Worm (Caenorhabditis elegans) whole organism, L3 larva: ENCODE measurements around the gene clec-119.

ENCODE experiments used
- R02D3.7 ChIP-seq: fragments of 150-350 bp; optimal IDR thresholded peaks from 2 replicates; lab custom pipeline; 2014; ENCODE audit warnings: missing biosample characterization, missing genetic modification characterization
- aly-2 ChIP-seq: fragments of 150-350 bp; optimal IDR thresholded peaks from 2 replicates; lab custom pipeline; 2014; ENCODE audit warnings: missing biosample characterization, missing genetic modification characterization
- ama-1 ChIP-seq: fragments of 150-350 bp; optimal IDR thresholded peaks from 2 replicates; lab custom pipeline; 2018
- ceh-16 ChIP-seq: sonication (generic microtip); optimal IDR thresholded peaks from 2 replicates; lab custom pipeline; 2017; ENCODE audit warnings: missing biosample characterization, missing genetic modification characterization
- ceh-9 ChIP-seq: sonication (generic microtip); optimal IDR thresholded peaks from 2 replicates; lab custom pipeline; 2018; ENCODE audit warnings: missing biosample characterization, missing genetic modification characterization
- daf-12 ChIP-seq: fragments of 150-350 bp; optimal IDR thresholded peaks from 2 replicates; lab custom pipeline; 2014; ENCODE audit warnings: missing biosample characterization, missing genetic modification reagents, missing genetic modification characterization
- egl-27 ChIP-seq: sonication (generic microtip); optimal IDR thresholded peaks from 4 replicates; lab custom pipeline; 2017; ENCODE audit warnings: missing biosample characterization, missing genetic modification reagents, missing genetic modification characterization
- egl-5 ChIP-seq: fragments of 150-350 bp; optimal IDR thresholded peaks from 2 replicates; lab custom pipeline; 2017; ENCODE audit warnings: missing biosample characterization, missing genetic modification reagents, missing genetic modification characterization, inconsistent platforms
- elt-1 ChIP-seq: fragments of 150-350 bp; optimal IDR thresholded peaks from 2 replicates; lab custom pipeline; 2014; ENCODE audit warnings: missing biosample characterization, missing genetic modification characterization
- elt-2 ChIP-seq: sonication (generic microtip); optimal IDR thresholded peaks from 2 replicates; lab custom pipeline; 2016; ENCODE audit warnings: missing genetic modification reagents, mild to moderate bottlenecking, missing genetic modification characterization, missing compliant biosample characterization
- eor-1 ChIP-seq, 2 experiments: fragments of 150-350 bp; optimal IDR thresholded peaks; 2 replicates each; lab custom pipeline; 2014 to 2018; ENCODE audit warnings: missing biosample characterization in 2 of 2, missing genetic modification characterization in 2 of 2
- fkh-2 ChIP-seq: fragments of 150-350 bp; optimal IDR thresholded peaks from 2 replicates; lab custom pipeline; 2014; ENCODE audit warnings: missing biosample characterization, missing genetic modification reagents, missing genetic modification characterization
- fos-1 ChIP-seq: fragments of 150-350 bp; optimal IDR thresholded peaks from 2 replicates; lab custom pipeline; 2014; ENCODE audit warnings: missing biosample characterization, missing genetic modification characterization
- hmg-11 ChIP-seq: sonication (generic microtip); optimal IDR thresholded peaks from 2 replicates; lab custom pipeline; 2016; ENCODE audit warnings: missing genetic modification characterization, missing compliant biosample characterization
- lin-39 ChIP-seq: fragments of 150-350 bp; optimal IDR thresholded peaks from 2 replicates; lab custom pipeline; 2018; ENCODE audit warnings: missing biosample characterization, missing genetic modification reagents, missing genetic modification characterization
- lsy-12 ChIP-seq: sonication (generic microtip); optimal IDR thresholded peaks from 2 replicates; lab custom pipeline; 2016; ENCODE audit warnings: mild to moderate bottlenecking, missing genetic modification characterization, missing compliant biosample characterization
- mdl-1 ChIP-seq: fragments of 150-350 bp; optimal IDR thresholded peaks from 2 replicates; lab custom pipeline; 2014; ENCODE audit warnings: missing biosample characterization, missing genetic modification characterization
- mml-1 ChIP-seq: fragments of 150-350 bp; sonication (generic microtip); optimal IDR thresholded peaks from 3 replicates; lab custom pipeline; 2014; ENCODE audit warnings: missing biosample characterization, missing genetic modification characterization
- nhr-11 ChIP-seq: fragments of 150-350 bp; optimal IDR thresholded peaks from 2 replicates; lab custom pipeline; 2014; ENCODE audit warnings: missing biosample characterization, missing genetic modification characterization
- nhr-12 ChIP-seq: fragments of 150-350 bp; optimal IDR thresholded peaks from 2 replicates; lab custom pipeline; 2014; ENCODE audit warnings: missing biosample characterization, missing genetic modification characterization
- nhr-23 ChIP-seq: fragments of 150-350 bp; optimal IDR thresholded peaks from 2 replicates; lab custom pipeline; 2014; ENCODE audit warnings: missing biosample characterization, missing genetic modification reagents, missing genetic modification characterization
- nhr-28 ChIP-seq: fragments of 150-350 bp; optimal IDR thresholded peaks from 2 replicates; lab custom pipeline; 2014; ENCODE audit warnings: missing biosample characterization, missing genetic modification characterization
- nhr-76 ChIP-seq: fragments of 150-350 bp; sonication (generic microtip); optimal IDR thresholded peaks from 5 replicates; lab custom pipeline; 2014; ENCODE audit warnings: missing biosample characterization, missing genetic modification characterization
- nhr-77 ChIP-seq: fragments of 150-350 bp; optimal IDR thresholded peaks from 2 replicates; lab custom pipeline; 2014; ENCODE audit warnings: missing biosample characterization, missing genetic modification characterization
- pha-4 ChIP-seq: fragments of 150-350 bp; optimal IDR thresholded peaks from 2 replicates; lab custom pipeline; 2014; ENCODE audit warnings: missing biosample characterization, missing genetic modification reagents, missing genetic modification characterization
- pqm-1 ChIP-seq: fragments of 150-350 bp; optimal IDR thresholded peaks from 2 replicates; lab custom pipeline; 2017; ENCODE audit warnings: missing biosample characterization, missing genetic modification characterization, inconsistent platforms
- sea-2 ChIP-seq: fragments of 150-350 bp; sonication (generic microtip); optimal IDR thresholded peaks from 4 replicates; lab custom pipeline; 2014; ENCODE audit warnings: missing biosample characterization, missing genetic modification reagents, missing genetic modification characterization
- skn-1 ChIP-seq: fragments of 150-350 bp; optimal IDR thresholded peaks from 2 replicates; lab custom pipeline; 2014; ENCODE audit warnings: missing biosample characterization, missing genetic modification characterization
- tbx-2 ChIP-seq: sonication (generic microtip); optimal IDR thresholded peaks from 2 replicates; lab custom pipeline; 2016; ENCODE audit warnings: mild to moderate bottlenecking, missing genetic modification characterization, missing compliant biosample characterization
- unc-39 ChIP-seq: sonication (generic microtip); optimal IDR thresholded peaks from 4 replicates; lab custom pipeline; 2017; ENCODE audit warnings: missing biosample characterization, missing genetic modification characterization
- unc-62 ChIP-seq: fragments of 150-350 bp; sonication (generic microtip); optimal IDR thresholded peaks from 4 replicates; lab custom pipeline; 2014; ENCODE audit warnings: missing biosample characterization, missing genetic modification reagents, missing genetic modification characterization
- zag-1 ChIP-seq: fragments of 150-350 bp; optimal IDR thresholded peaks from 2 replicates; lab custom pipeline; 2014; ENCODE audit warnings: missing biosample characterization, missing genetic modification characterization

The clec-119 gene

DNA sequence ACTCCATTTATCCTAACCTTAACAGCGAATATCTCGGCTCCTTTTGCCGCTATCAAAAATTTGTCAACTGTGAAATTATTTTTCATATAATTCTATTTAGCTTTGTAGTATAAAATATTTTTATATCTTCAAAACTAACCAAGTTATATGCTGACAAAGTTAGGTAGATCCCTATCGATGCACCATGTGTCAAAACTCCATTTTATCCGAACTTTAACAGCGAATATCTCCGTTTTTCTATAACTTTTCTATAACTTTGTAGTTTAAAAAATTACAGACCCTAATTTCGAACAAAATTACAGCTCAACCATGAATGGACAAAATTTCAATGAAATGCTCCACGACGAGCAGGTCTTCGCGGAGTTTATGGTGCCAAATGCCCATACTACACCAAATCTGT is 40.0 kb downstream of the clec-119 start, which contains the start of gene Y57G7A.2:
TSS of gene Y57G7A.2 (plus strand) at position 301 of the 400 bp plus-strand sequence.
- TF ChIP-seq mdl-1 (tag; lab: Kevin White, UChicago) (no peak), elt-2 (tag; lab: Kevin White, UChicago) (no peak), lsy-12 (tag; lab: Kevin White, UChicago) (no peak), ceh-9 (no peak), pqm-1 (no peak), nhr-28 (tag; lab: Kevin White, UChicago) (no peak), zag-1 (tag; lab: Kevin White, UChicago) (no peak), nhr-11 (tag; lab: Kevin White, UChicago) (no peak), skn-1 (no peak), R02D3.7 (tag; lab: Kevin White, UChicago) (no peak), eor-1 (tag; optimal IDR thresholded peaks at IDR 0.05; lab: Kevin White, UChicago) (no peak), tbx-2 (tag; lab: Kevin White, UChicago) (no peak), lin-39 (tag; lab: Kevin White, UChicago) (no peak), aly-2 (tag; lab: Kevin White, UChicago) (no peak), ama-1 (lab: Kevin White, UChicago) (no peak), fos-1 (tag; lab: Kevin White, UChicago) (no peak)

DNA sequence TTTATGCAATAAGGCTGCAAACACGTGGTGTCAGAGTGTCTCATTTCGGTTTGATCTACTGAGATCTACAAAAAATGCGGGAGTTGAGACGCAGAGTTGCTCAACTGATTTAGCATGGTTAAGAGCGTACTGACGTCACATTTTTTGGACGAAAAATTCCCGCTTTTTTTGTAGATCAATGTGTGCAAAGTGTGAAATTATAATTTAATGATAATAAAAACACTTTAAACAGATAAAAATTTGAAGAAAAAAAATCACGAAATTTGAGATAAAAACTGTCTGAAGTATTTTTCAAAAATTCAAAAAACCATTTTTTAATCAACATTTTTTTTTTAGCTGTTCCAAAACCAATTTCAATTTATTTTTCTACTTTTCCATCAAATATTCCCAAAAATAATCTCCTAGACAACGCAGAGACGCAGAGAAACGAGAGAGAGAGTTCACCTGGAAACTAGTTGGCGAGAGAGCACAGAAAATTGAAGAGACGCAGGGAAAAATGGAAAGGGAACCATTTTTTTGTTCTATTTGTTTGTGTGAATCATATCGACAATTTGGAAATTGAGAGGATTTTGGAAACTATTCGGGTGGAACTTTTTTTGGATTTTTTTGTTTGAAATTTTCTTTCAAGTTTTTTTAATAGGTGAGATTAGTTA is 41.4 kb downstream of the clec-119 start:
- peak; percentile 23 for TF ChIP-seq nhr-23 (tag; lab: Kevin White, UChicago)
- TF ChIP-seq egl-5 (tag; lab: Kevin White, UChicago) = no peak
- TF ChIP-seq pha-4 = peak; percentile 31
- no peak for TF ChIP-seq fos-1 (tag; lab: Kevin White, UChicago)
- no peak for TF ChIP-seq ama-1 (lab: Kevin White, UChicago)
- TF ChIP-seq hmg-11 (tag; lab: Kevin White, UChicago) = no peak

DNA sequence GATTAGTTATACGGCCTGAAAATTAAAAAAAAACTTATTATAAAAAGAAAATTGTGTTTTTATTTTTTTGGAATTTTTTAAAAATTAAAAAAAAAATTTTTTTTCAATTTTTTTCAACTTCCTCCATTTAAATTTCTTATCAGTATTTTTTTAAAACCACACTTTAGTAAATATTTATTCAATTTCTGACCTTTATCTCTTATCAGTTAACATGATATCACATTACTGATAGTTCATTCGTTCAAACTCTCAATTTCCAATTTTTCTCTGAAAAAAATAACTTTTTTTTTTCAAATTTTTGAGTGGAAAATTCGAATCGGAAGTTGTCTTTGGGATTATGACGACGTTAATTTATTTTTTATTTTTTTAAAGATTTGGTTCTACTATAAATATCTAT is 42.0 kb downstream of the clec-119 start:
- TF ChIP-seq nhr-11 (tag; lab: Kevin White, UChicago) (no peak), ceh-9 (no peak), pha-4 (peak; percentile 46), fos-1 (tag; lab: Kevin White, UChicago) (no peak), ama-1 (lab: Kevin White, UChicago) (no peak), nhr-77 (tag; lab: Kevin White, UChicago) (no peak), nhr-76 (tag; lab: Kevin White, UChicago) (no peak), elt-2 (tag; lab: Kevin White, UChicago) (peak; percentile 65), nhr-28 (tag; lab: Kevin White, UChicago) (no peak), lsy-12 (tag; lab: Kevin White, UChicago) (no peak), egl-27 (tag; lab: Kevin White, UChicago) (no peak), fkh-2 (tag; lab: Kevin White, UChicago) (no peak), ceh-16 (tag; lab: Kevin White, UChicago) (no peak), aly-2 (tag; lab: Kevin White, UChicago) (no peak), pqm-1 (peak; percentile 41), unc-62 (GFP tag; lab: Kevin White, UChicago) (no peak), lin-39 (tag; lab: Kevin White, UChicago) (no peak), mml-1 (no peak), nhr-23 (tag; lab: Kevin White, UChicago) (no peak), daf-12 (tag; lab: Kevin White, UChicago) (no peak), unc-39 (tag; lab: Kevin White, UChicago) (no peak)

DNA sequence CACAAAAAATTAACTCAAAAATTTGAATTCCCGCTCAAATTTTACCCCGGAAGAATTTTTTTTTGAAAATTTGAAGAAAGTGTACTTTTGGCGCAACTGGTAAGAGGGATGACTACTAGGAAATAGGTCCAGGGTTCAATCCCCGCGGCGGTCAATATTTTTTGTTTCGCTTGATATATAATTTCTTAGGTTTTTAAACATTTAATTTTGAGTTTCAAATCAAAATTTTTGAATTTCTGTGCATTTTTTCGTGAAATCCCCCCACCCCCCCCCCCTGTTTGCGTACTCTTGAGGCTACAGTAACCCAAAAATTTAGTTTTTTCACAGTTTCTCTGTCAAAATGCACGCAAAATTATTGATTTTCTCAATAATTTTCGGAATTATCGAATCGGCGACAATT is 42.4 kb downstream of the clec-119 start, which contains the start of gene Y57G7A.1:
TSS of gene Y57G7A.1 (plus strand) at position 301 of the 400 bp plus-strand sequence.
- TF ChIP-seq egl-5 (tag; lab: Kevin White, UChicago) = no peak
- TF ChIP-seq nhr-77 (tag; lab: Kevin White, UChicago) = no peak
- TF ChIP-seq skn-1 = no peak
- no peak for TF ChIP-seq mml-1
- no peak for TF ChIP-seq elt-1
- TF ChIP-seq nhr-12 (tag; lab: Kevin White, UChicago) = no peak
- TF ChIP-seq nhr-28 (tag; lab: Kevin White, UChicago) = no peak
- TF ChIP-seq R02D3.7 (tag; lab: Kevin White, UChicago) = no peak
- no peak for TF ChIP-seq elt-2 (tag; lab: Kevin White, UChicago)
- TF ChIP-seq pha-4 = no peak

DNA sequence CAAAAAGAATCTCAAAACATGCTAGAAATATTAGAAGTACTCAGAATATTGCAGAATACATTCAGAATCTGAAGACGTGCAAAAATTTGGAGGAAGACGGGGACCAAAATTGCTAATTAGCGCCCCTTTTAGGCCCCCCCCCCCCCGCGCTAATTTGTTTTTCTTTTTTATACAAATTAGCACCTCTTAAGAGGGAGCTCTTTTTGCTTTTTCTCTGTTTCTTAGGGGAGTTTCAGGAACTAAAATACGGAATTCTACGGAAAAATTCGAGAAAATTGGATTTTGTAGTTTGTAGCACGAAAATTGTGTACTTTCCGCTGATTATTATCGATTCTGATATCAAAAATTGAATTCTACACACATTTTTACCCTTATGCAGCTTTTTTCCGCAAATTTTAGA is 45.8 kb downstream of the clec-119 start, which contains the start of gene glb-31:
TSS of gene glb-31 (minus strand) at position 101 of the 400 bp plus-strand sequence.
- no peak for TF ChIP-seq lsy-12 (tag; lab: Kevin White, UChicago)
- TF ChIP-seq pha-4 = no peak
- TF ChIP-seq ceh-16 (tag; lab: Kevin White, UChicago) = no peak
- no peak for TF ChIP-seq sea-2
